Fruit fly (Drosophila melanogaster) whole organism, embryonic: ENCODE results near the gene ClC-c.

Experiments
- Atf3 ChIP-seq: fragments of 200-800 bp; sonication (Bioruptor generic); optimal IDR thresholded peaks from 3 replicates; lab custom pipeline; 2016; ENCODE audit warnings: missing biosample characterization, missing genetic modification characterization
- B-H2 ChIP-seq: fragments of 200-800 bp; sonication (Bioruptor generic); optimal IDR thresholded peaks from 2 replicates; lab custom pipeline; 2018; ENCODE audit warnings: missing biosample characterization, mild to moderate bottlenecking, missing genetic modification characterization
- CG10462 ChIP-seq: fragments of 200-800 bp; sonication (Bioruptor generic); optimal IDR thresholded peaks from 2 replicates; lab custom pipeline; 2016; ENCODE audit warnings: missing biosample characterization, missing genetic modification characterization
- CG10959 ChIP-seq: fragments of 200-800 bp; sonication (Bioruptor generic); IDR thresholded peaks from 2 replicates; pipeline ENCODE4 v1.3.6; 2022; ENCODE audit warnings: missing biosample characterization, missing genetic modification characterization
- CG11456 ChIP-seq: fragments of 200-800 bp; sonication (Bioruptor generic); IDR thresholded peaks from 3 replicates; pipeline ENCODE4 v1.3.6; 2022; ENCODE audit warnings: missing biosample characterization, missing genetic modification characterization
- CG11504 ChIP-seq: fragments of 200-800 bp; sonication (Bioruptor generic); optimal IDR thresholded peaks from 3 replicates; lab custom pipeline; 2019; ENCODE audit warnings: missing biosample characterization, mild to moderate bottlenecking, missing genetic modification characterization, moderate library complexity
- CG12104 ChIP-seq: fragments of 200-800 bp; sonication (Bioruptor generic); optimal IDR thresholded peaks from 3 replicates; lab custom pipeline; 2016; ENCODE audit warnings: missing biosample characterization, missing genetic modification characterization
- CG12299 ChIP-seq: fragments of 200-800 bp; sonication (Bioruptor generic); optimal IDR thresholded peaks from 2 replicates; lab custom pipeline; 2018; ENCODE audit warnings: missing biosample characterization, mild to moderate bottlenecking, missing genetic modification characterization
- CG1233 ChIP-seq: fragments of 200-800 bp; sonication (Bioruptor generic); optimal IDR thresholded peaks from 4 replicates; lab custom pipeline; 2018; ENCODE audit warnings: missing biosample characterization, mild to moderate bottlenecking, missing genetic modification characterization
- CG1529 ChIP-seq: fragments of 200-800 bp; sonication (Bioruptor generic); optimal IDR thresholded peaks from 3 replicates; lab custom pipeline; 2018; ENCODE audit warnings: missing biosample characterization, missing genetic modification characterization
- CG15696 ChIP-seq: fragments of 200-800 bp; sonication (Bioruptor generic); optimal IDR thresholded peaks from 2 replicates; lab custom pipeline; 2019; ENCODE audit warnings: missing biosample characterization, mild to moderate bottlenecking, missing genetic modification characterization, moderate library complexity
- CG1603 ChIP-seq: fragments of 200-800 bp; sonication (Bioruptor generic); optimal IDR thresholded peaks from 2 replicates; lab custom pipeline; 2019; ENCODE audit warnings: missing biosample characterization, mild to moderate bottlenecking, missing genetic modification characterization, moderate library complexity
- CG17912 ChIP-seq: fragments of 200-800 bp; sonication (Bioruptor generic); optimal IDR thresholded peaks from 2 replicates; lab custom pipeline; 2018; ENCODE audit warnings: missing biosample characterization, mild to moderate bottlenecking, missing genetic modification characterization
- CG18262 ChIP-seq: fragments of 200-800 bp; optimal IDR thresholded peaks from 3 replicates; lab custom pipeline; 2019; ENCODE audit warnings: missing biosample characterization, mild to moderate bottlenecking, missing genetic modification characterization, moderate library complexity
- CG2120 ChIP-seq: fragments of 200-800 bp; sonication (Bioruptor generic); optimal IDR thresholded peaks from 3 replicates; lab custom pipeline; 2016; ENCODE audit warnings: missing biosample characterization, missing genetic modification characterization
- CG2889 ChIP-seq: fragments of 200-800 bp; sonication (Bioruptor generic); IDR thresholded peaks from 3 replicates; pipeline ENCODE4 v1.3.6; 2022; ENCODE audit warnings: missing biosample characterization, missing genetic modification characterization
- CG31388 ChIP-seq: fragments of 200-800 bp; sonication (Bioruptor generic); optimal IDR thresholded peaks from 2 replicates; lab custom pipeline; 2016; ENCODE audit warnings: missing biosample characterization, missing genetic modification characterization
- CG33213 ChIP-seq: fragments of 200-800 bp; sonication (Bioruptor generic); optimal IDR thresholded peaks from 3 replicates; lab custom pipeline; 2016; ENCODE audit warnings: missing biosample characterization, missing genetic modification characterization
- CG3995 ChIP-seq: fragments of 200-800 bp; sonication (Bioruptor generic); optimal IDR thresholded peaks from 3 replicates; lab custom pipeline; 2016; ENCODE audit warnings: missing biosample characterization, missing genetic modification characterization
- CG4424 ChIP-seq: fragments of 200-800 bp; sonication (Bioruptor generic); optimal IDR thresholded peaks from 3 replicates; lab custom pipeline; 2016; ENCODE audit warnings: missing biosample characterization, missing genetic modification characterization
- CG4707 ChIP-seq: fragments of 200-800 bp; sonication (Bioruptor generic); optimal IDR thresholded peaks from 2 replicates; lab custom pipeline; 2018; ENCODE audit warnings: missing biosample characterization, mild to moderate bottlenecking, missing genetic modification characterization, moderate library complexity
- CG4730 ChIP-seq: fragments of 200-800 bp; sonication (Bioruptor generic); IDR thresholded peaks from 2 replicates; pipeline ENCODE4 v1.3.6; 2022; ENCODE audit warnings: missing biosample characterization, missing genetic modification characterization
- CG6175 ChIP-seq: fragments of 200-800 bp; sonication (Bioruptor generic); IDR thresholded peaks from 3 replicates; pipeline ENCODE4 v1.3.6; 2022; ENCODE audit warnings: missing biosample characterization, missing genetic modification characterization
- CG6254 ChIP-seq: fragments of 200-800 bp; sonication (Bioruptor generic); optimal IDR thresholded peaks from 3 replicates; lab custom pipeline; 2017; ENCODE audit warnings: mild to moderate bottlenecking, missing biosample characterization, missing genetic modification reagents, missing genetic modification characterization
- Chrac-16 ChIP-seq: fragments of 200-800 bp; sonication (Bioruptor generic); optimal IDR thresholded peaks from 3 replicates; lab custom pipeline; 2016; ENCODE audit warnings: missing biosample characterization, missing genetic modification characterization
- Dfd ChIP-seq, 2 experiments: fragments of >200 bp; optimal IDR thresholded peaks; 2 replicates each; lab custom pipeline; 2017; ENCODE audit warnings: missing biosample characterization in 2 of 2, missing genetic modification characterization in 2 of 2
- Doc2 ChIP-seq: fragments of 200-800 bp; sonication (Bioruptor generic); IDR thresholded peaks from 2 replicates; pipeline ENCODE4 v1.3.6; 2022; ENCODE audit warnings: missing biosample characterization, missing genetic modification characterization
- Elba2 ChIP-seq: fragments of 200-800 bp; sonication (Bioruptor generic); optimal IDR thresholded peaks from 3 replicates; lab custom pipeline; 2016; ENCODE audit warnings: missing biosample characterization, missing genetic modification characterization
- HLHmδ ChIP-seq: fragments of 200-800 bp; sonication (Bioruptor generic); optimal IDR thresholded peaks from 2 replicates; lab custom pipeline; 2018; ENCODE audit warnings: missing biosample characterization, mild to moderate bottlenecking, missing genetic modification characterization, moderate library complexity
- MESR4 ChIP-seq: fragments of 200-800 bp; sonication (Bioruptor generic); optimal IDR thresholded peaks from 2 replicates; lab custom pipeline; 2018; ENCODE audit warnings: missing biosample characterization, mild to moderate bottlenecking, missing genetic modification characterization, moderate library complexity
- Meics ChIP-seq: fragments of 200-800 bp; sonication (Bioruptor generic); optimal IDR thresholded peaks from 2 replicates; lab custom pipeline; 2017; ENCODE audit warnings: missing biosample characterization, mild to moderate bottlenecking, missing genetic modification characterization
- Myb ChIP-seq: fragments of 200-800 bp; sonication (Bioruptor generic); optimal IDR thresholded peaks from 2 replicates; lab custom pipeline; 2016; ENCODE audit warnings: missing biosample characterization, missing genetic modification characterization
- Ravus ChIP-seq: fragments of 200-800 bp; sonication (Bioruptor generic); IDR thresholded peaks from 2 replicates; pipeline ENCODE4 v1.3.6; 2022; ENCODE audit warnings: missing biosample characterization, missing genetic modification characterization
- Spps ChIP-seq: fragments of 200-800 bp; sonication (Bioruptor generic); optimal IDR thresholded peaks from 2 replicates; lab custom pipeline; 2018; ENCODE audit warnings: missing biosample characterization, mild to moderate bottlenecking, missing genetic modification characterization
- Sry-δ ChIP-seq: fragments of 200-800 bp; sonication (Bioruptor generic); optimal IDR thresholded peaks from 2 replicates; lab custom pipeline; 2016; ENCODE audit warnings: missing biosample characterization, missing genetic modification characterization
- Trl ChIP-seq, 3 experiments: fragments of >200 bp in 2 of 3; fragments of 200-800 bp in 1 of 3; sonication (Bioruptor generic) in 1 of 3; optimal IDR thresholded peaks; 2 replicates in 1 of 3; 3 replicates in 2 of 3; lab custom pipeline; 2016 to 2017; ENCODE audit warnings: missing biosample characterization in 1 of 3, missing genetic modification characterization in 1 of 3
- Usf ChIP-seq: fragments of 200-800 bp; sonication (Bioruptor generic); optimal IDR thresholded peaks from 2 replicates; lab custom pipeline; 2017; ENCODE audit warnings: missing genotype, missing biosample characterization, missing genetic modification characterization
- Xrp1 ChIP-seq: fragments of 200-800 bp; sonication (Bioruptor generic); IDR thresholded peaks from 2 replicates; pipeline ENCODE4 v1.3.6; 2022; ENCODE audit warnings: missing biosample characterization, missing genetic modification characterization
- bbx ChIP-seq: fragments of 200-800 bp; sonication (Bioruptor generic); IDR thresholded peaks from 2 replicates; pipeline ENCODE4 v1.3.6; 2022; ENCODE audit warnings: missing biosample characterization, missing genetic modification characterization; ENCODE audit not compliant: partially characterized antibody
- crol ChIP-seq: fragments of 200-800 bp; sonication (Bioruptor generic); IDR thresholded peaks from 2 replicates; pipeline ENCODE4 v1.3.6; 2022; ENCODE audit warnings: missing biosample characterization, missing genetic modification characterization
- dan ChIP-seq: fragments of 200-800 bp; sonication (Bioruptor generic); IDR thresholded peaks from 2 replicates; pipeline ENCODE4 v1.3.6; 2022; ENCODE audit warnings: missing biosample characterization, missing genetic modification characterization
- dysf ChIP-seq: fragments of 200-800 bp; sonication (Bioruptor generic); IDR thresholded peaks from 3 replicates; pipeline ENCODE4 v1.3.6; 2022; ENCODE audit warnings: missing biosample characterization, missing genetic modification characterization
- gce ChIP-seq: fragments of 200-800 bp; sonication (Bioruptor generic); IDR thresholded peaks from 3 replicates; pipeline ENCODE4 v1.3.6; 2022; ENCODE audit warnings: missing biosample characterization, missing genetic modification characterization
- gsb ChIP-seq: fragments of 200-800 bp; sonication (Bioruptor generic); IDR thresholded peaks from 2 replicates; pipeline ENCODE4 v1.3.6; 2022; ENCODE audit warnings: missing biosample characterization, missing genetic modification characterization
- gsb-n ChIP-seq: fragments of 200-800 bp; sonication (Bioruptor generic); optimal IDR thresholded peaks from 3 replicates; lab custom pipeline; 2018; ENCODE audit warnings: missing biosample characterization, mild to moderate bottlenecking, missing genetic modification characterization
- hth ChIP-seq: fragments of >200 bp; optimal IDR thresholded peaks from 2 replicates; lab custom pipeline; 2017; ENCODE audit warnings: inconsistent platforms
- mam ChIP-seq: fragments of 200-800 bp; sonication (Bioruptor generic); optimal IDR thresholded peaks from 3 replicates; lab custom pipeline; 2016; ENCODE audit warnings: missing biosample characterization, missing genetic modification characterization
- pho ChIP-seq: fragments of 200-800 bp; sonication (Bioruptor generic); optimal IDR thresholded peaks from 2 replicates; lab custom pipeline; 2016; ENCODE audit warnings: missing biosample characterization, missing genetic modification characterization
- pzg ChIP-seq: fragments of 200-800 bp; sonication (Bioruptor generic); optimal IDR thresholded peaks from 3 replicates; lab custom pipeline; 2018; ENCODE audit warnings: missing biosample characterization, mild to moderate bottlenecking, missing genetic modification characterization, moderate library complexity
- rib ChIP-seq: fragments of 200-800 bp; sonication (Bioruptor generic); IDR thresholded peaks from 2 replicates; pipeline ENCODE4 v1.3.6; 2022; ENCODE audit warnings: missing biosample characterization, missing genetic modification characterization
- unpg ChIP-seq: fragments of 200-800 bp; sonication (Bioruptor generic); optimal IDR thresholded peaks from 3 replicates; lab custom pipeline; 2018; ENCODE audit warnings: missing biosample characterization, mild to moderate bottlenecking, missing genetic modification characterization, moderate library complexity
- vfl ChIP-seq: fragments of 200-800 bp; sonication (Bioruptor generic); optimal IDR thresholded peaks from 2 replicates; lab custom pipeline; 2016; ENCODE audit warnings: missing biosample characterization, missing genetic modification characterization

ClC-c gene

DNA sequence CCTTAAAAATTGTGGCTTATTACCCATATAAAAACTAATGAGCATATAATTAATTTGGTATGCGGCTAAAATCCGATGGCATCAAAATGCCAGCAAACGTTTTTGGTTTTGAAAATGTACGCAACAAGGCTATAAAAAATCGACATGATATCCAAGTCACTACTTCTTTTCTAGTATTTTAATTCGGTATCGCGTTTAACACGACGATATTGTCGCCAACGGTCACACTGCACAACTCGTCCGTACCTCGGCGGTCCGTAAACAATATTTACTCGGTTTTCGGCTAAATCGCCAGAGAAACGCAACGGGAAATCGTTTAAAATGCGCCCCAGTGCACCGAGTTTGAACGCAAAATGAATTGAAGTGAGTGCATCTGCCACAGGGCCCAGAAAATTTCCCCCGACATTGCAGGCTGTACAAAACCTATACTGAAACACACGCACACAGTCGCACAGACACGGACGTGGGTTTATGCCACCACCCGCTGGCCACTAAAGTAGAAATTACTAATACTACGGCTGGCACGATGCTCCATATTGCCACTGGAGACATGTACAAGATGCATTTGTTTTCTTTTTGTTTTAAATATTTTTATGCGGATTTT, 22.9 kb downstream of the ClC-c start, which contains the start of gene Taf4 (continued):
- no peak for TF ChIP-seq rib (GFP tag; lab: Robert Waterston, UW)
- no peak for TF ChIP-seq CG1233
- TF ChIP-seq dysf = no peak
- TF ChIP-seq unpg = no peak
- no peak for TF ChIP-seq Trl (optimal IDR thresholded peaks at IDR 0.05; lab: Kevin White, UChicago)
- TF ChIP-seq Trl (GFP tag; optimal IDR thresholded peaks at IDR 0.05; lab: Kevin White, UChicago) = no peak
- TF ChIP-seq gsb-n (tag; lab: Kevin White, UChicago) = no peak
- no peak for TF ChIP-seq mam (GFP tag; lab: Kevin White, UChicago)
- no peak for TF ChIP-seq Ravus
- no peak for TF ChIP-seq hth (lab: Kevin White, UChicago)
- no peak for TF ChIP-seq CG2120
- TF ChIP-seq CG1529 (GFP tag; lab: Kevin White, UChicago) = peak; percentile 31
- TF ChIP-seq gce (GFP tag; lab: Robert Waterston, UW) = no peak
- TF ChIP-seq Myb (GFP tag; lab: Kevin White, UChicago) = peak; percentile 8
- no peak for TF ChIP-seq vfl
- no peak for TF ChIP-seq CG6254 (GFP tag; lab: Kevin White, UChicago)
- TF ChIP-seq CG2889 = 0 out of 3 replicates have a peak, but pooled peaks have one; percentile 56
- TF ChIP-seq pzg (GFP tag; lab: Kevin White, UChicago) = peak; percentile 39
- TF ChIP-seq CG3995 (GFP tag; lab: Kevin White, UChicago) = peak; percentile 95
- no peak for TF ChIP-seq CG12104 (GFP tag; lab: Kevin White, UChicago)
- no peak for TF ChIP-seq Usf (GFP tag; lab: Kevin White, UChicago)
- TF ChIP-seq Elba2 (GFP tag; lab: Kevin White, UChicago) = no peak
- TF ChIP-seq Dfd (GFP tag; optimal IDR thresholded peaks at IDR 0.05; lab: Kevin White, UChicago) = no peak
- TF ChIP-seq CG10462 (GFP tag; lab: Kevin White, UChicago) = no peak
- no peak for TF ChIP-seq gsb (GFP tag; lab: Robert Waterston, UW)
- TF ChIP-seq CG31388 (GFP tag; lab: Kevin White, UChicago) = no peak
- no peak for TF ChIP-seq CG6175 (GFP tag; lab: Robert Waterston, UW)
- no peak for TF ChIP-seq CG4730 (GFP tag; lab: Robert Waterston, UW)
- TF ChIP-seq CG11504 (tag; lab: Kevin White, UChicago) = no peak
- TF ChIP-seq CG1603 (tag; lab: Kevin White, UChicago) = peak; percentile 33
- TF ChIP-seq crol (GFP tag; lab: Robert Waterston, UW) = peak; percentile 84
- no peak for TF ChIP-seq CG18262
- TF ChIP-seq CG11456 (GFP tag; lab: Robert Waterston, UW) = no peak
- TF ChIP-seq CG4424 (GFP tag; lab: Kevin White, UChicago) = no peak
- peak; percentile 16 for TF ChIP-seq HLHmδ (GFP tag; lab: Kevin White, UChicago)
- TF ChIP-seq Sry-δ (GFP tag; lab: Kevin White, UChicago) = no peak
- no peak for TF ChIP-seq Meics (GFP tag; lab: Kevin White, UChicago)
- TF ChIP-seq Xrp1 (GFP tag; lab: Robert Waterston, UW) = no peak
- no peak for TF ChIP-seq pho (GFP tag; lab: Kevin White, UChicago)
- no peak for TF ChIP-seq dan (GFP tag; lab: Robert Waterston, UW)
- TF ChIP-seq Spps (tag; lab: Kevin White, UChicago) = no peak
- TF ChIP-seq CG10959 (GFP tag; lab: Robert Waterston, UW) = no peak
- TF ChIP-seq MESR4 = peak; percentile 92
- no peak for TF ChIP-seq bbx (GFP tag; lab: Robert Waterston, UW)
- no peak for TF ChIP-seq B-H2 (GFP tag; lab: Kevin White, UChicago)
- no peak for TF ChIP-seq CG33213 (GFP tag; lab: Kevin White, UChicago)
- TF ChIP-seq CG17912 (GFP tag; lab: Kevin White, UChicago) = no peak
- peak; percentile 86 for TF ChIP-seq CG12299 (tag; lab: Kevin White, UChicago)
- TF ChIP-seq Atf3 (GFP tag; lab: Kevin White, UChicago) = no peak
- TF ChIP-seq CG4707 (GFP tag; lab: Kevin White, UChicago) = no peak
- no peak for TF ChIP-seq Chrac-16 (GFP tag; lab: Kevin White, UChicago)
- TF ChIP-seq CG15696 (tag; lab: Kevin White, UChicago) = no peak
- TF ChIP-seq Doc2 (GFP tag; lab: Robert Waterston, UW) = no peak
